Worm (Caenorhabditis elegans) whole organism, midembryonic: Measurements from ENCODE around the gene srd-34.

Experiments
- T22C8.4 ChIP-seq: fragments of 200-800 bp; sonication (Bioruptor generic); IDR thresholded peaks from 2 replicates; pipeline ENCODE4 v1.3.6; 2022; ENCODE audit warnings: missing genetic modification characterization, missing compliant biosample characterization
- flt-1 ChIP-seq: fragments of 200-800 bp; sonication (Bioruptor generic); IDR thresholded peaks from 2 replicates; pipeline ENCODE4 v1.3.6; 2022; ENCODE audit warnings: missing genetic modification characterization, missing compliant biosample characterization
- klf-2 ChIP-seq: fragments of 200-800 bp; sonication (Bioruptor generic); conservative IDR thresholded peaks from 2 replicates; pipeline ENCODE4 v1.3.6; 2022; ENCODE audit warnings: missing genetic modification reagents, missing genetic modification characterization, missing compliant biosample characterization
- ref-1 ChIP-seq: fragments of 200-800 bp; sonication (Bioruptor generic); conservative IDR thresholded peaks from 2 replicates; pipeline ENCODE4 v1.3.6; 2022; ENCODE audit warnings: missing genetic modification reagents, missing genetic modification characterization, missing compliant biosample characterization
- ztf-23 ChIP-seq: fragments of 200-800 bp; sonication (Bioruptor generic); IDR thresholded peaks from 2 replicates; pipeline ENCODE4 v1.3.6; 2022; ENCODE audit warnings: missing genetic modification reagents, missing genetic modification characterization, missing compliant biosample characterization
- ztf-29 ChIP-seq: fragments of 200-800 bp; sonication (Bioruptor generic); IDR thresholded peaks from 2 replicates; pipeline ENCODE4 v1.3.6; 2022; ENCODE audit warnings: missing genetic modification reagents, missing genetic modification characterization, missing compliant biosample characterization

ce11 chrV:10548981-10549380 lies at the start of gene srd-34:
- no peak for TF ChIP-seq klf-2 (GFP tag; lab: Robert Waterston, UW)
- no peak for TF ChIP-seq ztf-23 (GFP tag; lab: Robert Waterston, UW)
- no peak for TF ChIP-seq T22C8.4 (GFP tag; lab: Robert Waterston, UW)
- no peak for TF ChIP-seq ztf-29 (GFP tag; lab: Robert Waterston, UW)
- no peak for TF ChIP-seq flt-1 (GFP tag; lab: Robert Waterston, UW)
- TF ChIP-seq ref-1 (GFP tag; lab: Robert Waterston, UW): no peak
